Worm (Caenorhabditis elegans) whole organism, midembryonic: Measurements from ENCODE around the gene R12B2.6.
A peak's percentile ranks its signal among the peaks of the same experiment; 100 is the strongest.

Experiments
- T22C8.4 ChIP-seq: fragments of 200-800 bp; sonication (Bioruptor generic); IDR thresholded peaks from 2 replicates; pipeline ENCODE4 v1.3.6; 2022; ENCODE audit warnings: missing genetic modification characterization, missing compliant biosample characterization
- cog-1 ChIP-seq: sonication (generic microtip); optimal IDR thresholded peaks from 2 replicates; lab custom pipeline; 2016; ENCODE audit warnings: missing genetic modification characterization, missing compliant biosample characterization
- flt-1 ChIP-seq: fragments of 200-800 bp; sonication (Bioruptor generic); IDR thresholded peaks from 2 replicates; pipeline ENCODE4 v1.3.6; 2022; ENCODE audit warnings: missing genetic modification characterization, missing compliant biosample characterization
- klf-2 ChIP-seq: fragments of 200-800 bp; sonication (Bioruptor generic); conservative IDR thresholded peaks from 2 replicates; pipeline ENCODE4 v1.3.6; 2022; ENCODE audit warnings: missing genetic modification reagents, missing genetic modification characterization, missing compliant biosample characterization
- med-1 ChIP-seq: sonication (generic microtip); optimal IDR thresholded peaks from 2 replicates; lab custom pipeline; 2017; ENCODE audit warnings: missing genetic modification characterization, mild to moderate bottlenecking, missing compliant biosample characterization, antibody characterized with exemption, missing genetic modification reagents; ENCODE audit not compliant: insufficient read depth
- ref-1 ChIP-seq: fragments of 200-800 bp; sonication (Bioruptor generic); conservative IDR thresholded peaks from 2 replicates; pipeline ENCODE4 v1.3.6; 2022; ENCODE audit warnings: missing genetic modification reagents, missing genetic modification characterization, missing compliant biosample characterization
- tab-1 ChIP-seq: fragments of 200-800 bp; sonication (Bioruptor generic); IDR thresholded peaks from 2 replicates; pipeline ENCODE4 v1.3.6; 2022; ENCODE audit warnings: missing genetic modification characterization, missing compliant biosample characterization
- ztf-23 ChIP-seq: fragments of 200-800 bp; sonication (Bioruptor generic); IDR thresholded peaks from 2 replicates; pipeline ENCODE4 v1.3.6; 2022; ENCODE audit warnings: missing genetic modification reagents, missing genetic modification characterization, missing compliant biosample characterization
- ztf-29 ChIP-seq: fragments of 200-800 bp; sonication (Bioruptor generic); IDR thresholded peaks from 2 replicates; pipeline ENCODE4 v1.3.6; 2022; ENCODE audit warnings: missing genetic modification reagents, missing genetic modification characterization, missing compliant biosample characterization

The R12B2.6 gene

DNA sequence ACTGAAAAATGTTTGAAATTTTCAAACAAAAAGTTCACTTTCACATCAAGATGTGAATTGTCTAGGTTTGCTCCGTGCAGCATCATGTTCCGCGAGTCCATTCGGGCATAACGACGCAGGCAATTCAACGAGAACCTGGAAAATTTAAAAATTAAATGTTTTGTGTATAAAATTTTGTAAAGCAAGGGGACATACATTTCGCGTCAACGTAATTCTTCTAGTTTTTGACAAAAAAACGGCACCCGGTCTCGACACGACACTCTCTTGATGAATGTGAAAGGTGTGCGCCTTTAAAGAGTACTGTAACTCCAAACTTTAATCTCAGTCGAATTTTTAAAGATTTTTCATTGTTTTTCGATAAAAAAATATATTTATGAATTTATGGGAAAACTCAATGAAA lies at the start of gene R12B2.6:
TSS of gene R12B2.6 (minus strand) at position 101 of the 400 bp plus-strand sequence.
- TF ChIP-seq flt-1 (GFP tag; lab: Robert Waterston, UW) (no peak), klf-2 (GFP tag; lab: Robert Waterston, UW) (no peak), ref-1 (GFP tag; lab: Robert Waterston, UW) (no peak), tab-1 (GFP tag; lab: Robert Waterston, UW) (no peak), ztf-29 (GFP tag; lab: Robert Waterston, UW) (no peak), ztf-23 (GFP tag; lab: Robert Waterston, UW) (no peak), cog-1 (tag; lab: Kevin White, UChicago) (no peak), med-1 (GFP tag; lab: Kevin White, UChicago) (no peak), T22C8.4 (GFP tag; lab: Robert Waterston, UW) (no peak)

DNA sequence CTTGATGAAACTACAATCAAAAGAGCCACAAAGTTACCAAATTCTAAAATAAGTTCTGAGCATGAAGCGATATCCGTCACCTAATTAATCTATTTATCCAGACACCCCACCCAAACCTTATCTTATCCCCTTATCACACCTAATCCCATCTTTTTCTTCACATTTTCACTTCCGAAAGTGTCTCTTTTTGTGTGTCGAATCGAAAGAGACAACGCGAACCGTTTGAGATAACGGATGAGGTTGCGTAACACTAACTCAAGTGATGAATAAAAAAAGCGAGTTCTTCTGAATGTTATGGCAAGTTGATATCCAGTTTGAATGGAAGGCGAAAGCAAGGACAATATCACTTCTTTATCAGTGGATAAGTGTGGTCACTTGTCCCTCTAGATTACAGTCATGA lies 49.6 kb upstream of the R12B2.6 start:
- TF ChIP-seq med-1 (GFP tag; lab: Kevin White, UChicago) (no peak), flt-1 (GFP tag; lab: Robert Waterston, UW) (no peak), T22C8.4 (GFP tag; lab: Robert Waterston, UW) (no peak), klf-2 (GFP tag; lab: Robert Waterston, UW) (no peak), ztf-23 (GFP tag; lab: Robert Waterston, UW) (no peak), ref-1 (GFP tag; lab: Robert Waterston, UW) (no peak), tab-1 (GFP tag; lab: Robert Waterston, UW) (no peak), cog-1 (tag; lab: Kevin White, UChicago) (no peak)

DNA sequence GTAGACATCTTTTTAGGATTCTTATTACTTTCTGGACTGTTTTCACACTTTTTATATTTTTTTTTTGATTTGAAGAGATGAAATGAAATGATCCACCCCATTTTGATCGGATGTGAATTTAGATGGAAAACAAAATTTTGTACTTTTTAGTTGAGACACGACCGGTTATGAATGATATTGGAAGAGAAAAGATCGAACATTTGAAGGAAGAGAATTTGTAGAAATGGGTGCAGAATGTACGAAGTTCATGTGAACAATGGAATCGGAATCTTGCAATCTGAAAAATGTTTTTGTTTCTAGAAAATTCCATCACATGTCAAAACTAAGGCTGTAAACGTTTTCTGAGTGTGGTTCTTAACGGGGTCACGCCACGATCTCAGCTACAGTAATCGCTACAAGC lies 48.9 kb upstream of the R12B2.6 start, which contains the start of gene F01F1.14:
TSS of gene F01F1.14 (minus strand) at position 101 of the 400 bp plus-strand sequence.
- no peak for TF ChIP-seq ztf-29 (GFP tag; lab: Robert Waterston, UW)
- TF ChIP-seq cog-1 (tag; lab: Kevin White, UChicago), result no peak
- TF ChIP-seq klf-2 (GFP tag; lab: Robert Waterston, UW), result no peak
- no peak for TF ChIP-seq T22C8.4 (GFP tag; lab: Robert Waterston, UW)
- no peak for TF ChIP-seq ref-1 (GFP tag; lab: Robert Waterston, UW)
- no peak for TF ChIP-seq ztf-23 (GFP tag; lab: Robert Waterston, UW)

DNA sequence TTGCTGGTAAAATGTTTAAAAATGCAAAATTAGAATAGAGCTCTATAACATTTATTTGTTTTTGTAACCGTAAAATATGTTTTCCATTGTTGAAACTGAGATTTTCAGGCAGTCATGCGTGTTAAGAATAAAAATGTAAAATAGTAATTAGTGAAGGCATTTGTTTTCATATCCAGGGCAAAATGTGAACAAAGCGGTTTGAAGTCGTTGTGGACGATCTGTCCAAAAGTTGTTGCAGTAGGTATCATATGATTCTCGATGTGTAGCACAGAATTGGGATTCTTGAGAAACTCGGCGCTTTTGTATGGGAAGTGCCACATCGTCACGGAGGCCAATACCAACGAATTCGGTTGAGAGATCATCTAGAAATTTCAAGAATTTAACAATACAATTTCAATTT lies 48.3 kb upstream of the R12B2.6 start:
- TF ChIP-seq klf-2 (GFP tag; lab: Robert Waterston, UW) (no peak), T22C8.4 (GFP tag; lab: Robert Waterston, UW) (no peak), ztf-29 (GFP tag; lab: Robert Waterston, UW) (no peak), ref-1 (GFP tag; lab: Robert Waterston, UW) (no peak), tab-1 (GFP tag; lab: Robert Waterston, UW) (no peak), ztf-23 (GFP tag; lab: Robert Waterston, UW) (no peak), flt-1 (GFP tag; lab: Robert Waterston, UW) (no peak), cog-1 (tag; lab: Kevin White, UChicago) (no peak), med-1 (GFP tag; lab: Kevin White, UChicago) (no peak)

DNA sequence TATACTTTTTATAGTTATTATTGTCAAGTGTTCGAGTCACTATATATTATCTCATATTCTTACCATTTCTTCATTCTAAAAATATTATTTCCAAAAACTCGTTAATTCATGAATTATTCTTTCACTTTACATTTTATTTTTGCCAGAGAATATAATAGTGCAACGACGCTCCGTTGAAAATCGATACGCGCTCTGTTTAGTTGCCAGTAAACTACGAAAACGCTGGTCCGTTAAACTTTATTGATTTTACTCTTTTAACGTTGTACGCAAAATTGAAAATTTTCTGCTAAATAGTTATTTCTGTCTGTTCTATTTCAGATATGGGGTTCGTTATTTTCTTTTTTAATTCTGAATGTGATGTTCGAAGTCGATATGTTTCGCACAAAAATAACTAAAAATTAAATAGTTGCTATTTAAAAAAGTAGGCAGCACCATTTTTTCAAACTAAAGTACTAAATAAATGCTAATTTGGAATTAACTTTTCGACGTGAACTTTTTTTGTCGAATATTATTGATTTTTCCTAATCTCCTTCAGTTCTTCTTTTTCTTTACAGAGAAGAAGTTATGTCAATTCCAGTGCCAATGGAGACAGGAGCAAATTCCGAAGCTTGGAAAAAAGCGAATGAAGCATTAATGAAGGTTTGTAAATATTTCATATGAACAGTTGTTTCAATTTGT lies 45.5 kb upstream of the R12B2.6 start, which contains the start of gene hpo-10:
TSS of gene hpo-10 (plus strand) at position 199 of the 678 bp plus-strand sequence.
- peak; percentile 56 for TF ChIP-seq T22C8.4 (GFP tag; lab: Robert Waterston, UW)
- no peak for TF ChIP-seq ztf-29 (GFP tag; lab: Robert Waterston, UW)
- no peak for TF ChIP-seq ztf-23 (GFP tag; lab: Robert Waterston, UW)
- no peak for TF ChIP-seq ref-1 (GFP tag; lab: Robert Waterston, UW)
- TF ChIP-seq med-1 (GFP tag; lab: Kevin White, UChicago), result no peak
- no peak for TF ChIP-seq flt-1 (GFP tag; lab: Robert Waterston, UW)
- no peak for TF ChIP-seq tab-1 (GFP tag; lab: Robert Waterston, UW)

DNA sequence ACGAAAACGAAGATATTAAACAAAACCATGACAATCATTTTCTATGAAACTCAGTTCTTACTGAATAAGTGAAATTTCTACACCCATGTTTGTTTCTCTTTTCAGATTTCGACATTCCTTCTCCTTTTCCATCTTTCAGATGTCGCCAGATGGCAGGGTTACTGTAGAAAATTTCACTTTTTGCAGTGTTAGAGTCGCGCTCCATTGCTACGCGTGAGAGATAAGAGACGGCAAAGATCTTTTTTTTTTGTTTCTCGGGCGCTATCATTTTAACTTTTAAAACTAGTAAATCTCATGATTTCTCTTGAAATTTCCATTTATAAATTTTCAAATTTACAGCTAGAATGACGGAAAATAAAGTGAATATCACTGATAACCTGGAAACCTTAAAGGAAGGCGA lies 44.3 kb upstream of the R12B2.6 start, which contains the start of the genes mig-21 and F01F1.2:
TSS of gene mig-21 (minus strand) at position 166 of the 400 bp plus-strand sequence.
TSS of gene F01F1.2 (plus strand) at position 340 of the 400 bp plus-strand sequence.
- TF ChIP-seq klf-2 (GFP tag; lab: Robert Waterston, UW) (no peak), T22C8.4 (GFP tag; lab: Robert Waterston, UW) (no peak), ref-1 (GFP tag; lab: Robert Waterston, UW) (no peak), tab-1 (GFP tag; lab: Robert Waterston, UW) (no peak), ztf-29 (GFP tag; lab: Robert Waterston, UW) (no peak), flt-1 (GFP tag; lab: Robert Waterston, UW) (no peak), cog-1 (tag; lab: Kevin White, UChicago) (no peak), ztf-23 (GFP tag; lab: Robert Waterston, UW) (no peak), med-1 (GFP tag; lab: Kevin White, UChicago) (no peak)

DNA sequence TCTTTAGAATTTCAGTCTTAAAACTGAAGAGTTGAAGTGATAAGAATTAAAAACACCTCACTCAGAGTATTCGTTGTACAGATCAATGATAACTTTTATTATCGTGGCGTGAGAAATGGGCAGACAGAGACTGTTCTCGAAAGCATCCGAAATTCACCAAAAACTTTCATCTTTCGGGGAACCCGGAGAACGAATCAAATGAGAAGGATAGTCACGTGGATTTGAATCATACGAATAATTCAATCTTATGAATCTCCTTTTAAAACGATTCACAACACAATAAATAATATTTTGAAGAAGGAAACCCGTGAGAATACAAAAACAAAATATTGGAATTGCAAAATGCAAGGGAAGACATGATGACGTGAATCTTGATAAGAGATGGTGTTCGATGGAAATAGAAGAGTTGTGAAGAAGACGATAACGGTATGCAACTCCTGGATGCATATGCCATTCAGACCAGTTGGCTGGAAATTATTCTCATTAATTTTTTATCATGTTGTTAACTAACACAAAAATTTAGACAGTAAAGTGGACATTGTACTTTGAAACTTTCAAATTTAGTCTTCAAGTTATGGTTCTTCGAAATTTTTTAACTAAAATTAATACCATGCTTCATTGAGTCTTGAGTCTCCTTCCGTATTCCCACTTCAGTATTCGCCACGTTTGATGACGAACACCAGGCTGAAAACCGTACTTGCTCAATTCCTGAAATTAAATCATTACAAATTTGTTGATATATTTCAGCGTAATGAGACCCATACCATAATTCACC lies 43.1 kb upstream of the R12B2.6 start:
- no peak for TF ChIP-seq ztf-29 (GFP tag; lab: Robert Waterston, UW)
- no peak for TF ChIP-seq cog-1 (tag; lab: Kevin White, UChicago)
- no peak for TF ChIP-seq ref-1 (GFP tag; lab: Robert Waterston, UW)

DNA sequence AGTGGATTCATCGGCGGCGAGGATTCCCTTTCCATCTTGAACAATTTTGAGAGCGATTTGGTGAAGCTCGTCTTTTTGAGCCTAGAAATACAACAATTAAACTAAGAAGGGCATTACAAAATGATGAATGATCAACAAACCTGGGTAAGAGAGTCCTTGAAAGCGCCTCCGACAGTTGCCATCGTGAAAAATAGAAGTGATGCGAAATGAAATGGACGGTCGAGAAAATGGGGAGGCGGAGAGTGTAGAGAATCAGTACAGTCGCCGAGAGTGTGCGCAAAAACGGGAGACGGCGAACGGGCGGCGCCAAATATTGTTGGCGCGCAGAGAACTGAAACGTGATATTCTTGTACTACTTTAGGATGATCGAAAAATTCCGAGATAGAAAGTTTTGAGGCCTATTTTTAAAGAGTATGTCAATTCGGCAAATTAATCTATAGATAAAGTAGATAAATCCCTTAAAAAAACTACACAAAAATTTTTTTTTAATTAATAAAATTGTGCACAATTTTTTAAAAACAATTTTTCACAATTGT lies 42.3 kb upstream of the R12B2.6 start, which contains the start of gene aldo-2:
TSS of gene aldo-2 (minus strand) at position 486 of the 536 bp plus-strand sequence.
- TF ChIP-seq ref-1 (GFP tag; lab: Robert Waterston, UW), result no peak
- TF ChIP-seq med-1 (GFP tag; lab: Kevin White, UChicago), result no peak
- no peak for TF ChIP-seq flt-1 (GFP tag; lab: Robert Waterston, UW)
- TF ChIP-seq tab-1 (GFP tag; lab: Robert Waterston, UW), result no peak
- TF ChIP-seq cog-1 (tag; lab: Kevin White, UChicago), result no peak
- no peak for TF ChIP-seq T22C8.4 (GFP tag; lab: Robert Waterston, UW)
